Worm (Caenorhabditis elegans) whole organism, L1 larva: Measurements from ENCODE around the gene Y62H9A.7.

Experiments
- egl-27 ChIP-seq, 2 experiments: fragments of 150-350 bp in 1 of 2; sonication (generic microtip); optimal IDR thresholded peaks; 3 replicates each; lab custom pipeline; 2017 to 2018; ENCODE audit warnings: missing biosample characterization in 2 of 2, missing genetic modification characterization in 2 of 2, missing genetic modification reagents in 2 of 2
- lir-3 ChIP-seq: sonication (generic microtip); optimal IDR thresholded peaks from 2 replicates; lab custom pipeline; 2016; ENCODE audit warnings: mild to moderate bottlenecking, missing genetic modification characterization, moderate library complexity, missing compliant biosample characterization; ENCODE audit not compliant: poor library complexity
- nhr-11 ChIP-seq: fragments of 150-350 bp; optimal IDR thresholded peaks from 2 replicates; lab custom pipeline; 2014; ENCODE audit warnings: missing biosample characterization, missing genetic modification characterization
- snpc-4 ChIP-seq: fragments of 150-350 bp; optimal IDR thresholded peaks from 2 replicates; lab custom pipeline; 2014; ENCODE audit warnings: missing biosample characterization, missing genetic modification characterization

ce11 chrX:11902661-11903060, 17.2 kb upstream of the Y62H9A.7 start, which contains the start of gene Y62H9A.10:
- no peak for TF ChIP-seq snpc-4 (tag; lab: Kevin White, UChicago)
- TF ChIP-seq nhr-11: no peak
- no peak for TF ChIP-seq egl-27 (tag; optimal IDR thresholded peaks at IDR 0.05; lab: Kevin White, UChicago)
- no peak for TF ChIP-seq lir-3 (tag; lab: Kevin White, UChicago)
